Worm (Caenorhabditis elegans): ENCODE measurements around the gene mfsd-13.2.

The mfsd-13.2 gene

DNA sequence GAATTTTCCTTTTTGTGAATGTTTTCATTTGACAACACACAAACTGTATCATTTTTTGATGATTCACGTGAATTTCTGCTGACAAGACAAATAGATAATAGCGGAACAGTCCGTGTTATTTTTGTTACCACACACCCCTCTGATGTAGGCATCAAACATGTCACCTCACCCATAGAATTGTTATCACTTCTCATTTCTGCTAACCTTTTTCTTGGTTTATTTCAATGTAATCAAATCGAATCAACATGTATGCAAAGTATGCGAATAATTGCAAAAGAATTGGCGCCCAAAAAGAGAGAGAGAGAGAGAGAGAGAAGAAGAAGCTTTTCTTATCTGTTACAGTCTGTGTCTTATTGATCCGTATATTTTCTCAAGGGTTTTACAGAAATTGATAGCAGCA, 8.2 kb downstream of the mfsd-13.2 start:
- TF ChIP-seq hlh-15 (tag; optimal IDR thresholded peaks at IDR 0.05) (no peak), pros-1 (tag; optimal IDR thresholded peaks at IDR 0.05) (no peak), ceh-2 (tag; optimal IDR thresholded peaks at IDR 0.05) (no peak), che-1 (tag; optimal IDR thresholded peaks at IDR 0.05) (no peak), ama-1 (optimal IDR thresholded peaks at IDR 0.05) (no peak), elt-2 (tag; optimal IDR thresholded peaks at IDR 0.05) (peak; percentile 61), ceh-30 (tag; optimal IDR thresholded peaks at IDR 0.05) (no peak), unc-42 (tag; optimal IDR thresholded peaks at IDR 0.05) (no peak)

DNA sequence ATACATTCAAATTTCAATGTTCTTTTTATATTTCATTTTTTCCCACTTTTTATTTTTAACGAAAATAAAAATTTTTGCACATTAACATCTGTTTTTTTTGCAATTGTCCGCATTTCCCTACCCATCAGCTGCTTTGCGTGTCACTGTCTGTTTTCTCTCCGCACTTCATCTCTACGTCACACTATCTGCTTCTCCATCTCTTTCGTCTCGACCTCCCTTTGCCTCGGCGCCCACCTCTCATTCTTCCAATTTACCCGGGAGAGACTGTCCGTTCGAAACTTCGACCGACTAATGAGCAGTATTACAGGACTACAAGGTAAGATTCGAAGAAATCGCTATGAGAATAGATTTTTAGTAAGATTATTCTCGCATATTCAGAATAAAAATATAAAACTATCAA, 10.3 kb downstream of the mfsd-13.2 start, which contains the start of gene C27H5.2:
Gene C27H5.2 (plus strand): TSS at position 190 of the 400 bp plus-strand sequence.
- TF ChIP-seq ceh-45 (GFP tag; IDR thresholded peaks at IDR 0.05) (no peak), ama-1 (optimal IDR thresholded peaks at IDR 0.05) (peak; percentile 47), hlh-8 (tag; optimal IDR thresholded peaks at IDR 0.05) (no peak), pqm-1 (tag; optimal IDR thresholded peaks at IDR 0.05) (no peak), dve-1 (tag; optimal IDR thresholded peaks at IDR 0.05) (no peak), elt-2 (tag; optimal IDR thresholded peaks at IDR 0.05) (no peak), pha-2 (tag; optimal IDR thresholded peaks at IDR 0.05) (no peak), ceh-30 (tag; optimal IDR thresholded peaks at IDR 0.05) (no peak)

DNA sequence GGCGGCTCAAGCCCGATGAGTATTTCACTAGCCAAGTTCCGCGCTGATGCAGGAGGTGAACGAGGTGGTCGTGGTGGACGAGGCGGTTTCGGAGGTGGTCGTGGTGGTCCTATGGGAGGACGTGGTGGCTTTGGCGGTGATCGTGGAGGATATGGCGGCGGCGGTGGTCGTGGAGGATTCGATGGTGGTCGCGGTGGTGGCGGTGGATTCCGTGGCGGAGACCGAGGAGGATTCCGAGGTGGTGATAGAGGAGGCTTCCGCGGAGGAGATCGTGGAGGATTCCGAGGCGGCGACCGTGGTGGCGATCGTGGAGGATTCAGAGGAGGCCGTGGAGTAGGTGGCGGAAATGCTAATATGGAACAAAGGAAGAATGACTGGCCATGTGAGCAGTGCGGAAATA, 10.9 kb downstream of the mfsd-13.2 start:
- no peak for TF ChIP-seq elt-4 (tag; optimal IDR thresholded peaks at IDR 0.05)
- no peak for TF ChIP-seq Y22D7AL.16 (tag; optimal IDR thresholded peaks at IDR 0.05)
- no peak for TF ChIP-seq pag-3 (tag; optimal IDR thresholded peaks at IDR 0.05; ENCODE audit: borderline replicate concordance)
- no peak for TF ChIP-seq ceh-9 (tag; optimal IDR thresholded peaks at IDR 0.05)
- TF ChIP-seq fkh-10 (GFP tag; optimal IDR thresholded peaks at IDR 0.05) = no peak
- TF ChIP-seq nfya-1 (tag; optimal IDR thresholded peaks at IDR 0.05) = no peak
- no peak for TF ChIP-seq C08G9.2 (tag; optimal IDR thresholded peaks at IDR 0.05)

DNA sequence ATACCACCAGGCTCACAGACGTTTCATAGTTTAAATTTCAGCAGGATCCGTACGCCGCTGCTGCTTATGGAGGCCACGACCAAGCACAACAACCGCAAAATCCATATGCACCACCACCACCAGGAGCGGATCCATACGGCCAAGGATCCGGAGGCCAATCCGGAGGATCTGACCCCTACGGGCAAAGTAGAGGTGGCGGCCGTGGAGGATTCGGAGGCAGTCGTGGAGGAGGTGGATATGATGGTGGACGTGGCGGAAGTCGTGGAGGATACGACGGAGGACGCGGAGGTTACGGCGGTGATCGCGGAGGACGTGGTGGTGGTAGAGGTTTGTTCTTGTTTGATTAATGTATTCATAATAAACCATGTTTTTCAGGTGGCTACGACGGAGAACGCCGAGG, 12.6 kb downstream of the mfsd-13.2 start:
- TF ChIP-seq ceh-6 (GFP tag; optimal IDR thresholded peaks at IDR 0.05) = peak; percentile 17

DNA sequence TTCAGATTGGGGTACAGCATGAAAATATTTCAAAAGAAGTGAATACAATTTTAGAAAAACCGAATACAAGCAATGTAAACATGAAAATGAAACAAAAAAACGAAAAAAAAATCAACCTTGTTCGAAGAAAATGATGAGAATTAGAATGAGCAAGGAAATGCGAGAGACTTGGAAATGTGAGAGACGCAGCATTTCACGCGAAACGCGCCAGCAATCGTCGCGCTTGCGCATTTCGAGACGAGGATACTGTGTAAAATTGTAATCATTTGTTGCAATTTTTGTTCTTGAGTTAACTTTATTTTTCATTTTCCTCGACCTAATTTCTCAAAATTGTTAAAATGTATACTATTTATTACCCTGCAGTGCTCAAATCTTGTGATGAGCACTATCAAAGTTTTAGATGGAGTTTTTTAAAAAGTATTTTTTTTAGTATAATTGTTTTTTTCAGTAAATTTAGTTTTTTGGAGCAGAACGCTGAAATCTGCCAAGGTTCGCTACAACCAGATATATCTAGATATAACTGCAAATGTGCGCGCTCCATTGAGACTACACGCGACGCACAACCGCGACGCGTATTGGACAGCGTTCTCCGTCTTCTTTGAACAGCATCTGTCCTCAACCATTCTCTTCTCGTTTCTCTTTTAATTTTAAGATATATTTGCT, 13.5 kb downstream of the mfsd-13.2 start, which contains the start of gene fust-1:
Gene fust-1 (plus strand): TSS at position 613 of the 663 bp plus-strand sequence.
- TF ChIP-seq pros-1 (tag; optimal IDR thresholded peaks at IDR 0.05) (peak; percentile 60), pha-2 (tag; optimal IDR thresholded peaks at IDR 0.05) (no peak), ceh-34 (tag; optimal IDR thresholded peaks at IDR 0.05) (peak; percentile 76), che-1 (tag; optimal IDR thresholded peaks at IDR 0.05) (peak; percentile 21), ztf-16 (tag; optimal IDR thresholded peaks at IDR 0.05) (peak; percentile 49), ceh-24 (tag; optimal IDR thresholded peaks at IDR 0.05) (no peak), nfya-1 (tag; optimal IDR thresholded peaks at IDR 0.05) (peak; percentile 86), pha-4 (tag; optimal IDR thresholded peaks at IDR 0.05) (no peak), ceh-6 (GFP tag; optimal IDR thresholded peaks at IDR 0.05) (peak; percentile 52), sox-4 (tag; optimal IDR thresholded peaks at IDR 0.05) (peak; percentile 58), ref-2 (tag; optimal IDR thresholded peaks at IDR 0.05) (peak; percentile 73), eyg-1 (tag; optimal IDR thresholded peaks at IDR 0.05) (no peak), K09A11.1 (tag; optimal IDR thresholded peaks at IDR 0.05; ENCODE audit: insufficient read depth) (peak; percentile 51), ceh-9 (tag; optimal IDR thresholded peaks at IDR 0.05) (no peak), syd-9 (tag; optimal IDR thresholded peaks at IDR 0.05) (peak; percentile 55), ceh-18 (tag; optimal IDR thresholded peaks at IDR 0.05) (peak; percentile 78), ets-4 (tag; optimal IDR thresholded peaks at IDR 0.05) (peak; percentile 64), ceh-45 (GFP tag; IDR thresholded peaks at IDR 0.05) (0 out of 2 replicates have a peak, but pooled peaks have one; percentile 40), pat-9 (tag; optimal IDR thresholded peaks at IDR 0.05) (peak; percentile 67), hlh-13 (GFP tag; optimal IDR thresholded peaks at IDR 0.05) (no peak), hlh-15 (tag; optimal IDR thresholded peaks at IDR 0.05) (no peak), gmeb-2 (tag; optimal IDR thresholded peaks at IDR 0.05) (peak; percentile 69), ceh-14 (tag; optimal IDR thresholded peaks at IDR 0.05) (peak; percentile 73), npax-4 (tag; optimal IDR thresholded peaks at IDR 0.05) (peak; percentile 10), sdc-2 (tag; optimal IDR thresholded peaks at IDR 0.05) (peak; percentile 30), ceh-19 (GFP tag; optimal IDR thresholded peaks at IDR 0.05) (peak; percentile 42), lim-6 (tag; optimal IDR thresholded peaks at IDR 0.05) (no peak), ama-1 (optimal IDR thresholded peaks at IDR 0.05) (no peak), fkh-6 (tag; optimal IDR thresholded peaks at IDR 0.05) (peak; percentile 23), ttx-3 (tag; optimal IDR thresholded peaks at IDR 0.05) (peak; percentile 72), ceh-30 (tag; optimal IDR thresholded peaks at IDR 0.05) (peak; percentile 34), sox-2 (GFP tag; IDR thresholded peaks at IDR 0.05) (no peak; the same call in 1 of the 2 replicates)

All from whole organism, late embryonic.